Fruit fly (Drosophila melanogaster) whole organism, wandering third instar larva: Measurements from ENCODE around the gene Ugt303B3.

ENCODE experiments used
- Abd-B ChIP-seq: fragments of >200 bp; optimal IDR thresholded peaks from 2 replicates; lab custom pipeline; 2017; ENCODE audit warnings: missing biosample characterization, missing genetic modification characterization
- CG32264 ChIP-seq: fragments of 200-800 bp; sonication (Bioruptor generic); optimal IDR thresholded peaks from 2 replicates; lab custom pipeline; 2016; ENCODE audit warnings: missing biosample characterization, missing genetic modification characterization
- CG9705 ChIP-seq: fragments of 200-800 bp; sonication (Bioruptor generic); optimal IDR thresholded peaks from 2 replicates; lab custom pipeline; 2018; ENCODE audit warnings: missing biosample characterization, mild to moderate bottlenecking, missing genetic modification characterization
- CrebA ChIP-seq: fragments of 200-800 bp; sonication (Bioruptor generic); optimal IDR thresholded peaks from 2 replicates; lab custom pipeline; 2016; ENCODE audit warnings: missing biosample characterization, mild to moderate bottlenecking, missing genetic modification characterization, borderline replicate concordance
- Dfd ChIP-seq: fragments of >200 bp; optimal IDR thresholded peaks from 2 replicates; lab custom pipeline; 2017; ENCODE audit warnings: missing biosample characterization, missing genetic modification characterization
- Dif ChIP-seq: fragments of 200-275, 200-300 bp; sonication (Bioruptor generic); optimal IDR thresholded peaks from 2 replicates; lab custom pipeline; 2018; ENCODE audit warnings: missing biosample characterization, missing genetic modification characterization; ENCODE audit not compliant: partially characterized antibody
- GATAd ChIP-seq: sonication (Bioruptor generic); optimal IDR thresholded peaks from 2 replicates; lab custom pipeline; 2016; ENCODE audit warnings: missing biosample characterization, missing genetic modification characterization
- HLH106 ChIP-seq: fragments of 200-800 bp; optimal IDR thresholded peaks from 3 replicates; lab custom pipeline; 2019; ENCODE audit warnings: missing biosample characterization, mild to moderate bottlenecking, missing genetic modification characterization, moderate library complexity
- Hnf4 ChIP-seq: fragments of 200-800 bp; sonication (Bioruptor generic); optimal IDR thresholded peaks from 2 replicates; lab custom pipeline; 2016; ENCODE audit warnings: missing biosample characterization, mild to moderate bottlenecking, missing genetic modification characterization
- Hr78 ChIP-seq: fragments of >200 bp; optimal IDR thresholded peaks from 2 replicates; lab custom pipeline; 2017; ENCODE audit warnings: missing biosample characterization, missing genetic modification characterization
- Hr83 ChIP-seq: fragments of 200-300 bp; sonication (Bioruptor generic); optimal IDR thresholded peaks from 2 replicates; lab custom pipeline; 2016; ENCODE audit warnings: missing biosample characterization, mild to moderate bottlenecking, missing genetic modification characterization, moderate library complexity; ENCODE audit not compliant: poor library complexity, severe bottlenecking
- Jra ChIP-seq: sonication (Bioruptor generic); optimal IDR thresholded peaks from 2 replicates; lab custom pipeline; 2016; ENCODE audit warnings: missing biosample characterization, missing genetic modification characterization
- Mio ChIP-seq: sonication (Bioruptor generic); optimal IDR thresholded peaks from 2 replicates; lab custom pipeline; 2016; ENCODE audit warnings: missing biosample characterization, missing genetic modification characterization
- Myc ChIP-seq: fragments of >200 bp; optimal IDR thresholded peaks from 2 replicates; lab custom pipeline; 2017
- N ChIP-seq: fragments of >200 bp; optimal IDR thresholded peaks from 2 replicates; lab custom pipeline; 2018; ENCODE audit warnings: missing biosample characterization, missing external identifiers, missing genetic modification characterization
- OdsH ChIP-seq: fragments of 200-800 bp; sonication (Bioruptor generic); optimal IDR thresholded peaks from 2 replicates; lab custom pipeline; 2016; ENCODE audit warnings: missing biosample characterization, mild to moderate bottlenecking, missing genetic modification characterization
- Rel ChIP-seq, 2 experiments: fragments of 200-800 bp; sonication (Bioruptor generic) in 1 of 2; optimal IDR thresholded peaks; 2 replicates in 1 of 2; 3 replicates in 1 of 2; lab custom pipeline; 2016 to 2019; ENCODE audit warnings: mild to moderate bottlenecking in 2 of 2, missing biosample characterization in 2 of 2, missing genetic modification characterization in 2 of 2, moderate library complexity in 1 of 2
- Sp1 ChIP-seq: fragments of 200-800 bp; sonication (Bioruptor generic); optimal IDR thresholded peaks from 3 replicates; lab custom pipeline; 2019; ENCODE audit warnings: missing biosample characterization, mild to moderate bottlenecking, missing genetic modification characterization, moderate library complexity
- Vsx2 ChIP-seq: fragments of 200-300, 225-300 bp; sonication (Bioruptor generic); optimal IDR thresholded peaks from 2 replicates; lab custom pipeline; 2018; ENCODE audit warnings: missing biosample characterization, missing genetic modification characterization; ENCODE audit not compliant: partially characterized antibody
- br ChIP-seq: fragments of 200-800 bp; sonication (Bioruptor generic); optimal IDR thresholded peaks from 2 replicates; lab custom pipeline; 2016; ENCODE audit warnings: missing biosample characterization, missing genetic modification characterization
- brk ChIP-seq: fragments of 200-800 bp; sonication (Bioruptor generic); optimal IDR thresholded peaks from 2 replicates; lab custom pipeline; 2016; ENCODE audit warnings: missing biosample characterization, mild to moderate bottlenecking, missing genetic modification characterization
- dl ChIP-seq, 2 experiments: fragments of 175-275, 200-275 bp in 1 of 2; fragments of 200-275 bp in 1 of 2; sonication (Bioruptor generic); optimal IDR thresholded peaks; lab custom pipeline; 2018; ENCODE audit warnings: mild to moderate bottlenecking in 2 of 2, missing biosample characterization in 2 of 2, missing genetic modification characterization in 2 of 2, moderate library complexity in 2 of 2; ENCODE audit not compliant: partially characterized antibody in 2 of 2, insufficient read depth in 1 of 2
- dmrt93B ChIP-seq: fragments of 200-800 bp; sonication (Bioruptor generic); optimal IDR thresholded peaks from 2 replicates; lab custom pipeline; 2018; ENCODE audit warnings: missing biosample characterization, mild to moderate bottlenecking, missing genetic modification characterization
- dsf ChIP-seq: sonication (Bioruptor generic); optimal IDR thresholded peaks from 2 replicates; lab custom pipeline; 2016; ENCODE audit warnings: missing biosample characterization, missing genetic modification characterization, borderline replicate concordance
- ey ChIP-seq: fragments of 200-800 bp; sonication (Bioruptor generic); optimal IDR thresholded peaks from 2 replicates; lab custom pipeline; 2016; ENCODE audit warnings: missing biosample characterization, missing genetic modification characterization
- foxo ChIP-seq, 2 experiments: fragments of 200-800 bp; sonication (Bioruptor generic); optimal IDR thresholded peaks; 2 replicates in 1 of 2; 3 replicates in 1 of 2; lab custom pipeline; 2016 to 2017; ENCODE audit warnings: missing biosample characterization in 2 of 2, missing genetic modification characterization in 2 of 2
- fru ChIP-seq: fragments of 200-800 bp; sonication (Bioruptor generic); optimal IDR thresholded peaks from 3 replicates; lab custom pipeline; 2016; ENCODE audit warnings: missing biosample characterization, mild to moderate bottlenecking, missing genetic modification characterization
- h ChIP-seq: fragments of 200-800 bp; sonication (Bioruptor generic); optimal IDR thresholded peaks from 3 replicates; lab custom pipeline; 2016; ENCODE audit warnings: missing biosample characterization, mild to moderate bottlenecking, missing genetic modification characterization
- jim ChIP-seq: fragments of 175-275, 200-325 bp; sonication (Bioruptor generic); optimal IDR thresholded peaks from 2 replicates; lab custom pipeline; 2016; ENCODE audit warnings: missing biosample characterization, mild to moderate bottlenecking, missing genetic modification characterization
- lola ChIP-seq: fragments of >200 bp; optimal IDR thresholded peaks from 2 replicates; lab custom pipeline; 2017; ENCODE audit warnings: missing biosample characterization, missing genetic modification characterization
- pan ChIP-seq: fragments of >200 bp; optimal IDR thresholded peaks from 2 replicates; lab custom pipeline; 2017
- psq ChIP-seq: fragments of 200-800 bp; sonication (Bioruptor generic); optimal IDR thresholded peaks from 3 replicates; lab custom pipeline; 2017; ENCODE audit warnings: missing biosample characterization, mild to moderate bottlenecking, missing genetic modification characterization, moderate library complexity
- rgr ChIP-seq: fragments of 200-800 bp; sonication (Bioruptor generic); optimal IDR thresholded peaks from 3 replicates; lab custom pipeline; 2016; ENCODE audit warnings: missing biosample characterization, mild to moderate bottlenecking, missing genetic modification characterization
- sage ChIP-seq: fragments of 200-800 bp; sonication (Bioruptor generic); optimal IDR thresholded peaks from 2 replicates; lab custom pipeline; 2016; ENCODE audit warnings: missing biosample characterization, mild to moderate bottlenecking, missing genetic modification characterization
- sv ChIP-seq: fragments of 200-800 bp; sonication (Bioruptor generic); optimal IDR thresholded peaks from 3 replicates; lab custom pipeline; 2016; ENCODE audit warnings: missing biosample characterization, missing genetic modification characterization
- tai ChIP-seq: sonication (Bioruptor generic); optimal IDR thresholded peaks from 2 replicates; lab custom pipeline; 2016; ENCODE audit warnings: missing biosample characterization, missing genetic modification characterization
- usp ChIP-seq: fragments of >200 bp; optimal IDR thresholded peaks from 2 replicates; lab custom pipeline; 2017; ENCODE audit warnings: missing biosample characterization, missing genetic modification characterization
- woc ChIP-seq: sonication (Bioruptor generic); optimal IDR thresholded peaks from 2 replicates; lab custom pipeline; 2016; ENCODE audit warnings: missing biosample characterization, mild to moderate bottlenecking, missing genetic modification characterization

Gene Ugt303B3

dm6 chr3R:23511356-23511755 lies 23.2 kb downstream of the Ugt303B3 start:
- TF ChIP-seq fru = peak; percentile 63
- TF ChIP-seq Abd-B = no peak
- TF ChIP-seq, all 38 proteins: peak for 1

dm6 chr3R:23509408-23509940 lies 25.1 kb downstream of the Ugt303B3 start:
- TF ChIP-seq h (GFP tag; lab: Kevin White, UChicago) (no peak), Mio (GFP tag; lab: Kevin White, UChicago) (no peak), Dfd (GFP tag; lab: Kevin White, UChicago) (no peak), sage (GFP tag; lab: Kevin White, UChicago) (no peak), HLH106 (tag; lab: Kevin White, UChicago) (no peak), GATAd (GFP tag; lab: Kevin White, UChicago) (no peak), pan (lab: Kevin White, UChicago) (no peak), fru (no peak), foxo (GFP tag; optimal IDR thresholded peaks at IDR 0.05; lab: Kevin White, UChicago) (no peak), jim (GFP tag; lab: Kevin White, UChicago) (no peak), Abd-B (no peak), Jra (no peak), tai (GFP tag; lab: Kevin White, UChicago) (no peak), OdsH (GFP tag; lab: Kevin White, UChicago) (no peak), Rel (GFP tag; optimal IDR thresholded peaks at IDR 0.05; lab: Kevin White, UChicago) (no peak), Rel (tag; optimal IDR thresholded peaks at IDR 0.05; lab: Kevin White, UChicago) (no peak)

dm6 chr3R:23508304-23508703 lies 26.3 kb downstream of the Ugt303B3 start:
- TF ChIP-seq Mio (GFP tag; lab: Kevin White, UChicago) = no peak
- TF ChIP-seq Dif (GFP tag; lab: Kevin White, UChicago) = no peak
- TF ChIP-seq jim (GFP tag; lab: Kevin White, UChicago) = no peak
- TF ChIP-seq HLH106 (tag; lab: Kevin White, UChicago) = peak; percentile 72
- no peak for TF ChIP-seq Jra
- TF ChIP-seq tai (GFP tag; lab: Kevin White, UChicago) = no peak
- TF ChIP-seq sage (GFP tag; lab: Kevin White, UChicago) = peak; percentile 40
- TF ChIP-seq br (GFP tag; lab: Kevin White, UChicago) = no peak
- TF ChIP-seq brk = peak; percentile 74
- no peak for TF ChIP-seq Dfd (GFP tag; lab: Kevin White, UChicago)
- TF ChIP-seq N = no peak
- no peak for TF ChIP-seq Hr83 (GFP tag; lab: Kevin White, UChicago)
- peak; percentile 73 for TF ChIP-seq OdsH (GFP tag; lab: Kevin White, UChicago)
- no peak for TF ChIP-seq usp (GFP tag; lab: Kevin White, UChicago)
- TF ChIP-seq dmrt93B (GFP tag; lab: Kevin White, UChicago) = peak; percentile 56
- TF ChIP-seq sv (GFP tag; lab: Kevin White, UChicago) = no peak
- TF ChIP-seq CrebA (GFP tag; lab: Kevin White, UChicago) = no peak
- TF ChIP-seq Hnf4 (GFP tag; lab: Kevin White, UChicago) = peak; percentile 24
- TF ChIP-seq fru = peak; percentile 74
- TF ChIP-seq Rel (GFP tag; optimal IDR thresholded peaks at IDR 0.05; lab: Kevin White, UChicago) = no peak
- TF ChIP-seq Rel (tag; optimal IDR thresholded peaks at IDR 0.05; lab: Kevin White, UChicago) = no peak
- no peak for TF ChIP-seq Abd-B
- peak; percentile 85 for TF ChIP-seq psq
- TF ChIP-seq woc (GFP tag; lab: Kevin White, UChicago) = peak; percentile 35
- TF ChIP-seq Vsx2 = no peak
- peak; percentile 82 for TF ChIP-seq Sp1 (GFP tag; lab: Kevin White, UChicago)
- peak; percentile 70 for TF ChIP-seq h (GFP tag; lab: Kevin White, UChicago)
- TF ChIP-seq foxo (GFP tag; optimal IDR thresholded peaks at IDR 0.05; lab: Kevin White, UChicago) = peak in 1 of 2 experiments; percentile 57
- no peak for TF ChIP-seq dl (GFP tag; optimal IDR thresholded peaks at IDR 0.05; lab: Kevin White, UChicago; ENCODE audit: insufficient read depth in 1 of 2, partially characterized antibody in 2 of 2)
- TF ChIP-seq pan (lab: Kevin White, UChicago) = no peak
- TF ChIP-seq lola (GFP tag; lab: Kevin White, UChicago) = no peak
- no peak for TF ChIP-seq Myc (lab: Kevin White, UChicago)
- TF ChIP-seq dsf (GFP tag; lab: Kevin White, UChicago) = no peak
- TF ChIP-seq ey = peak; percentile 15
- no peak for TF ChIP-seq CG9705 (GFP tag; lab: Kevin White, UChicago)
- peak; percentile 74 for TF ChIP-seq rgr (GFP tag; lab: Kevin White, UChicago)
- TF ChIP-seq CG32264 (GFP tag; lab: Kevin White, UChicago) = no peak
- no peak for TF ChIP-seq Hr78 (GFP tag; lab: Kevin White, UChicago)
- TF ChIP-seq GATAd (GFP tag; lab: Kevin White, UChicago) = no peak
